Fruit fly (Drosophila melanogaster) whole organism, prepupa: ENCODE results near the gene GluClalpha.
A peak's percentile ranks its signal among the peaks of the same experiment; 100 is the strongest.

Experiments
- CG10631 ChIP-seq: fragments of 200-800 bp; sonication (Bioruptor generic); optimal IDR thresholded peaks from 2 replicates; lab custom pipeline; 2016; ENCODE audit warnings: missing biosample characterization, missing genetic modification characterization
- CG11902 ChIP-seq: fragments of 200-800 bp; sonication (Bioruptor generic); optimal IDR thresholded peaks from 3 replicates; lab custom pipeline; 2016; ENCODE audit warnings: missing biosample characterization, missing genetic modification characterization
- CG8119 ChIP-seq: fragments of 200-800 bp; sonication (Bioruptor generic); IDR thresholded peaks from 3 replicates; pipeline ENCODE4 v1.3.6; 2022; ENCODE audit warnings: missing biosample characterization, missing genetic modification characterization
- CG8319 ChIP-seq: fragments of 200-800 bp; sonication (Bioruptor generic); optimal IDR thresholded peaks from 3 replicates; lab custom pipeline; 2016; ENCODE audit warnings: missing biosample characterization, missing genetic modification characterization
- CG8632 ChIP-seq: fragments of 200-800 bp; sonication (Bioruptor generic); optimal IDR thresholded peaks from 3 replicates; lab custom pipeline; 2016; ENCODE audit warnings: missing biosample characterization, missing genetic modification characterization
- Eip93F ChIP-seq: fragments of 200-800 bp; sonication (Bioruptor generic); optimal IDR thresholded peaks from 2 replicates; lab custom pipeline; 2016; ENCODE audit warnings: missing biosample characterization, mild to moderate bottlenecking, missing genetic modification characterization
- Hr39 ChIP-seq: fragments of 200-800 bp; sonication (Bioruptor generic); optimal IDR thresholded peaks from 2 replicates; lab custom pipeline; 2016; ENCODE audit warnings: missing biosample characterization, missing genetic modification characterization
- Hr4 ChIP-seq: fragments of 200-800 bp; sonication (Bioruptor generic); optimal IDR thresholded peaks from 3 replicates; lab custom pipeline; 2016; ENCODE audit warnings: missing biosample characterization, missing genetic modification characterization
- Lpt ChIP-seq: fragments of 200-800 bp; sonication (Bioruptor generic); optimal IDR thresholded peaks from 3 replicates; lab custom pipeline; 2016; ENCODE audit warnings: missing biosample characterization, missing genetic modification characterization
- acj6 ChIP-seq: fragments of 200-800 bp; sonication (Bioruptor generic); optimal IDR thresholded peaks from 3 replicates; lab custom pipeline; 2016; ENCODE audit warnings: missing biosample characterization, missing genetic modification characterization
- lz ChIP-seq: fragments of 200-800 bp; sonication (Bioruptor generic); optimal IDR thresholded peaks from 3 replicates; lab custom pipeline; 2016; ENCODE audit warnings: missing biosample characterization, missing genetic modification characterization
- salr ChIP-seq, 2 experiments: fragments of 200-800 bp; sonication (Bioruptor generic); optimal IDR thresholded peaks; 3 replicates each; lab custom pipeline; 2016 to 2018; ENCODE audit warnings: missing biosample characterization in 2 of 2, missing genetic modification characterization in 2 of 2, mild to moderate bottlenecking in 1 of 2
- spab ChIP-seq: fragments of 200-800 bp; sonication (Bioruptor generic); optimal IDR thresholded peaks from 2 replicates; lab custom pipeline; 2017; ENCODE audit warnings: missing biosample characterization, mild to moderate bottlenecking, missing genetic modification characterization, missing genetic modification reagents

dm6 chr3R:19812472-19812871 lies 82.0 kb downstream of the GluClalpha start:
- no peak for TF ChIP-seq CG8632 (GFP tag; lab: Kevin White, UChicago)
- TF ChIP-seq Hr4 (GFP tag; lab: Kevin White, UChicago): peak; percentile 22
- no peak for TF ChIP-seq spab
- peak in 1 of 2 experiments; percentile 4 for TF ChIP-seq salr (GFP tag; optimal IDR thresholded peaks at IDR 0.05; lab: Kevin White, UChicago)
- TF ChIP-seq Hr39 (GFP tag; lab: Kevin White, UChicago): no peak
- no peak for TF ChIP-seq CG8119
- TF ChIP-seq lz (GFP tag; lab: Kevin White, UChicago): no peak
- peak; percentile 17 for TF ChIP-seq acj6 (GFP tag; lab: Kevin White, UChicago)
- TF ChIP-seq CG10631: no peak
- no peak for TF ChIP-seq CG8319 (GFP tag; lab: Kevin White, UChicago)
- TF ChIP-seq CG11902 (GFP tag; lab: Kevin White, UChicago): no peak
- no peak for TF ChIP-seq Lpt (GFP tag; lab: Kevin White, UChicago)
- TF ChIP-seq Eip93F (GFP tag; lab: Kevin White, UChicago): no peak
